Fruit fly (Drosophila melanogaster) whole organism, prepupa: ENCODE data around the gene elg1.

ENCODE experiments used
- CG11294 ChIP-seq: fragments of 200-800 bp; sonication (Bioruptor generic); IDR thresholded peaks from 2 replicates; pipeline ENCODE4 v1.3.6; 2022; ENCODE audit warnings: missing biosample characterization, missing genetic modification characterization
- CG11762 ChIP-seq: fragments of 200-800 bp; sonication (Bioruptor generic); optimal IDR thresholded peaks from 3 replicates; lab custom pipeline; 2016; ENCODE audit warnings: missing biosample characterization, missing genetic modification characterization; ENCODE audit not compliant: insufficient read depth
- CG11902 ChIP-seq: fragments of 200-800 bp; sonication (Bioruptor generic); optimal IDR thresholded peaks from 3 replicates; lab custom pipeline; 2016; ENCODE audit warnings: missing biosample characterization, missing genetic modification characterization
- CG15336 ChIP-seq: fragments of 200-800 bp; sonication (Bioruptor generic); IDR thresholded peaks from 2 replicates; pipeline ENCODE4 v1.3.6; 2022; ENCODE audit warnings: missing biosample characterization, missing genetic modification characterization
- CG1621 ChIP-seq: fragments of 200-800 bp; sonication (Bioruptor generic); optimal IDR thresholded peaks from 3 replicates; lab custom pipeline; 2018; ENCODE audit warnings: missing biosample characterization, mild to moderate bottlenecking, missing genetic modification characterization
- CG16779 ChIP-seq: fragments of 200-800 bp; sonication (Bioruptor generic); optimal IDR thresholded peaks from 3 replicates; lab custom pipeline; 2017; ENCODE audit warnings: missing biosample characterization, mild to moderate bottlenecking, missing genetic modification characterization
- CG31627 ChIP-seq: fragments of 200-800 bp; sonication (Bioruptor generic); optimal IDR thresholded peaks from 3 replicates; lab custom pipeline; 2016; ENCODE audit warnings: missing biosample characterization, missing genetic modification characterization
- CG3919 ChIP-seq: fragments of 200-800 bp; sonication (Bioruptor generic); optimal IDR thresholded peaks from 3 replicates; lab custom pipeline; 2016; ENCODE audit warnings: missing biosample characterization, missing genetic modification characterization
- CG4318 ChIP-seq: fragments of 200-800 bp; sonication (Bioruptor generic); optimal IDR thresholded peaks from 3 replicates; lab custom pipeline; 2017; ENCODE audit warnings: missing biosample characterization, mild to moderate bottlenecking, missing genetic modification characterization
- CG6276 ChIP-seq: fragments of 200-800 bp; sonication (Bioruptor generic); optimal IDR thresholded peaks from 2 replicates; lab custom pipeline; 2017; ENCODE audit warnings: missing biosample characterization, mild to moderate bottlenecking, missing genetic modification characterization
- CG6792 ChIP-seq: fragments of 200-800 bp; sonication (Bioruptor generic); optimal IDR thresholded peaks from 3 replicates; lab custom pipeline; 2016; ENCODE audit warnings: missing biosample characterization, missing genetic modification characterization
- CG6808 ChIP-seq: fragments of 200-800 bp; sonication (Bioruptor generic); optimal IDR thresholded peaks from 3 replicates; lab custom pipeline; 2017; ENCODE audit warnings: missing biosample characterization, missing genetic modification characterization, mild to moderate bottlenecking, moderate library complexity, missing genetic modification reagents
- CG6854 ChIP-seq: fragments of 200-800 bp; sonication (Bioruptor generic); optimal IDR thresholded peaks from 2 replicates; lab custom pipeline; 2017; ENCODE audit warnings: missing biosample characterization, mild to moderate bottlenecking, missing genetic modification characterization
- CG7368 ChIP-seq: fragments of 200-800 bp; sonication (Bioruptor generic); optimal IDR thresholded peaks from 3 replicates; lab custom pipeline; 2016; ENCODE audit warnings: missing biosample characterization, missing genetic modification characterization
- CG8119 ChIP-seq: fragments of 200-800 bp; sonication (Bioruptor generic); IDR thresholded peaks from 3 replicates; pipeline ENCODE4 v1.3.6; 2022; ENCODE audit warnings: missing biosample characterization, missing genetic modification characterization
- CG8319 ChIP-seq: fragments of 200-800 bp; sonication (Bioruptor generic); optimal IDR thresholded peaks from 3 replicates; lab custom pipeline; 2016; ENCODE audit warnings: missing biosample characterization, missing genetic modification characterization
- CG8632 ChIP-seq: fragments of 200-800 bp; sonication (Bioruptor generic); optimal IDR thresholded peaks from 3 replicates; lab custom pipeline; 2016; ENCODE audit warnings: missing biosample characterization, missing genetic modification characterization
- CG9139 ChIP-seq: fragments of 200-800 bp; sonication (Bioruptor generic); optimal IDR thresholded peaks from 3 replicates; lab custom pipeline; 2017; ENCODE audit warnings: missing biosample characterization, mild to moderate bottlenecking, missing genetic modification characterization
- Eip75B ChIP-seq: fragments of 200-800 bp; sonication (Bioruptor generic); optimal IDR thresholded peaks from 3 replicates; lab custom pipeline; 2016; ENCODE audit warnings: missing biosample characterization, missing genetic modification characterization
- Eip78C ChIP-seq: fragments of 200-800 bp; sonication (Bioruptor generic); peaks from one replicate; lab custom pipeline; 2016; ENCODE audit warnings: missing biosample characterization, missing genetic modification characterization
- Eip93F ChIP-seq: fragments of 200-800 bp; sonication (Bioruptor generic); optimal IDR thresholded peaks from 2 replicates; lab custom pipeline; 2016; ENCODE audit warnings: missing biosample characterization, mild to moderate bottlenecking, missing genetic modification characterization
- Ets21C ChIP-seq: fragments of 200-800 bp; sonication (Bioruptor generic); optimal IDR thresholded peaks from 3 replicates; lab custom pipeline; 2016; ENCODE audit warnings: missing biosample characterization, missing genetic modification characterization
- Gug ChIP-seq: fragments of 200-800 bp; sonication (Bioruptor generic); IDR thresholded peaks from 2 replicates; pipeline ENCODE4 v1.3.6; 2022; ENCODE audit warnings: missing biosample characterization, missing genetic modification characterization
- Hr38 ChIP-seq: sonication (Bioruptor generic); optimal IDR thresholded peaks from 2 replicates; lab custom pipeline; 2016; ENCODE audit warnings: missing biosample characterization, missing genetic modification characterization
- Hr39 ChIP-seq: fragments of 200-800 bp; sonication (Bioruptor generic); optimal IDR thresholded peaks from 2 replicates; lab custom pipeline; 2016; ENCODE audit warnings: missing biosample characterization, missing genetic modification characterization
- Hr4 ChIP-seq: fragments of 200-800 bp; sonication (Bioruptor generic); optimal IDR thresholded peaks from 3 replicates; lab custom pipeline; 2016; ENCODE audit warnings: missing biosample characterization, missing genetic modification characterization
- Lpt ChIP-seq: fragments of 200-800 bp; sonication (Bioruptor generic); optimal IDR thresholded peaks from 3 replicates; lab custom pipeline; 2016; ENCODE audit warnings: missing biosample characterization, missing genetic modification characterization
- Met ChIP-seq: fragments of 200-800 bp; sonication (Bioruptor generic); optimal IDR thresholded peaks from 3 replicates; lab custom pipeline; 2016; ENCODE audit warnings: missing biosample characterization, missing genetic modification characterization
- OdsH ChIP-seq: fragments of 200-800 bp; sonication (Bioruptor generic); optimal IDR thresholded peaks from 3 replicates; lab custom pipeline; 2016; ENCODE audit warnings: missing biosample characterization, missing genetic modification characterization
- Smox ChIP-seq: fragments of 200-800 bp; sonication (Bioruptor generic); optimal IDR thresholded peaks from 3 replicates; lab custom pipeline; 2016; ENCODE audit warnings: missing biosample characterization, missing genetic modification characterization
- Sox102F ChIP-seq: fragments of 200-800 bp; sonication (Bioruptor generic); optimal IDR thresholded peaks from 2 replicates; lab custom pipeline; 2016; ENCODE audit warnings: missing biosample characterization, mild to moderate bottlenecking, missing genetic modification characterization
- Sox14 ChIP-seq: fragments of 200-800 bp; sonication (Bioruptor generic); optimal IDR thresholded peaks from 3 replicates; lab custom pipeline; 2016; ENCODE audit warnings: missing biosample characterization, missing genetic modification characterization
- achi ChIP-seq: fragments of 200-800 bp; sonication (Bioruptor generic); optimal IDR thresholded peaks from 3 replicates; lab custom pipeline; 2016; ENCODE audit warnings: missing biosample characterization, missing genetic modification characterization
- acj6 ChIP-seq: fragments of 200-800 bp; sonication (Bioruptor generic); optimal IDR thresholded peaks from 3 replicates; lab custom pipeline; 2016; ENCODE audit warnings: missing biosample characterization, missing genetic modification characterization
- cyc ChIP-seq: fragments of 200-800 bp; sonication (Bioruptor generic); optimal IDR thresholded peaks from 3 replicates; lab custom pipeline; 2016; ENCODE audit warnings: missing biosample characterization, missing genetic modification characterization
- dsx ChIP-seq: fragments of 200-800 bp; optimal IDR thresholded peaks from 3 replicates; lab custom pipeline; 2019; ENCODE audit warnings: missing biosample characterization, mild to moderate bottlenecking, missing genetic modification characterization, moderate library complexity; ENCODE audit not compliant: poor library complexity, severe bottlenecking
- esn ChIP-seq: fragments of 200-800 bp; sonication (Bioruptor generic); optimal IDR thresholded peaks from 2 replicates; lab custom pipeline; 2016; ENCODE audit warnings: missing biosample characterization, mild to moderate bottlenecking, missing genetic modification characterization, moderate library complexity
- fd85E ChIP-seq: fragments of 200-800 bp; sonication (Bioruptor generic); optimal IDR thresholded peaks from 3 replicates; lab custom pipeline; 2016; ENCODE audit warnings: missing biosample characterization, missing genetic modification characterization
- lz ChIP-seq: fragments of 200-800 bp; sonication (Bioruptor generic); optimal IDR thresholded peaks from 3 replicates; lab custom pipeline; 2016; ENCODE audit warnings: missing biosample characterization, missing genetic modification characterization
- net ChIP-seq: fragments of 200-800 bp; sonication (Bioruptor generic); optimal IDR thresholded peaks from 3 replicates; lab custom pipeline; 2016; ENCODE audit warnings: missing biosample characterization, missing genetic modification characterization
- pdm3 ChIP-seq: fragments of 200-800 bp; sonication (Bioruptor generic); optimal IDR thresholded peaks from 3 replicates; lab custom pipeline; 2016; ENCODE audit warnings: missing biosample characterization, missing genetic modification characterization
- spab ChIP-seq: fragments of 200-800 bp; sonication (Bioruptor generic); optimal IDR thresholded peaks from 2 replicates; lab custom pipeline; 2017; ENCODE audit warnings: missing biosample characterization, mild to moderate bottlenecking, missing genetic modification characterization, missing genetic modification reagents
- ss ChIP-seq, 2 experiments: fragments of 200-800 bp; sonication (Bioruptor generic); optimal IDR thresholded peaks; 2 replicates in 1 of 2; 3 replicates in 1 of 2; lab custom pipeline; 2017 to 2018; ENCODE audit warnings: mild to moderate bottlenecking in 2 of 2, missing biosample characterization in 2 of 2, missing genetic modification characterization in 2 of 2, moderate library complexity in 1 of 2
- svp ChIP-seq: fragments of 200-800 bp; sonication (Bioruptor generic); peaks from one replicate; lab custom pipeline; 2016; ENCODE audit warnings: missing biosample characterization, missing genetic modification characterization
- vri ChIP-seq: fragments of 200-800 bp; sonication (Bioruptor generic); optimal IDR thresholded peaks from 3 replicates; lab custom pipeline; 2016; ENCODE audit warnings: missing biosample characterization, mild to moderate bottlenecking, missing genetic modification characterization

Gene elg1

dm6 chr3L:16164150-16165039 lies 32.6 kb downstream of the elg1 start, which contains the start of gene CG5151 (continued):
- TF ChIP-seq Smox (GFP tag; lab: Kevin White, UChicago) (peak; percentile 33), Hr4 (peak; percentile 12), Gug (GFP tag; lab: Robert Waterston, UW) (no peak), CG11294 (0 out of 2 replicates have a peak, but pooled peaks have one; percentile 19), Eip93F (peak; percentile 57), acj6 (GFP tag; lab: Kevin White, UChicago) (no peak), CG11762 (no peak), OdsH (GFP tag; lab: Kevin White, UChicago) (no peak), Sox102F (GFP tag; lab: Kevin White, UChicago) (peak; percentile 70), CG1621 (tag; lab: Kevin White, UChicago) (peak; percentile 40), CG4318 (GFP tag; lab: Kevin White, UChicago) (no peak), Sox14 (GFP tag; lab: Kevin White, UChicago) (peak; percentile 48), CG31627 (no peak), Met (no peak), CG8319 (GFP tag; lab: Kevin White, UChicago) (no peak), dsx (GFP tag; lab: Kevin White, UChicago) (peak; percentile 57), lz (GFP tag; lab: Kevin White, UChicago) (no peak), CG8632 (GFP tag; lab: Kevin White, UChicago) (peak; percentile 20)

- TF ChIP-seq CG6808 (GFP tag; lab: Kevin White, UChicago) (no peak), Eip75B (GFP tag; lab: Kevin White, UChicago) (peak; percentile 41), cyc (GFP tag; lab: Kevin White, UChicago) (peak; percentile 49), CG6276 (no peak), net (GFP tag; lab: Kevin White, UChicago) (peak; percentile 31), Gug (GFP tag; lab: Robert Waterston, UW) (no peak), CG6854 (GFP tag; lab: Kevin White, UChicago) (peak; percentile 70), CG9139 (GFP tag; lab: Kevin White, UChicago) (no peak), pdm3 (GFP tag; lab: Kevin White, UChicago) (peak; percentile 52), CG3919 (GFP tag; lab: Kevin White, UChicago) (peak; percentile 21), OdsH (GFP tag; lab: Kevin White, UChicago) (peak; percentile 57), Eip78C (GFP tag; lab: Kevin White, UChicago) (peak; percentile 86), Smox (GFP tag; lab: Kevin White, UChicago) (peak; percentile 55), vri (peak; percentile 61), CG8119 (no peak), CG6792 (GFP tag; lab: Kevin White, UChicago) (peak; percentile 35), CG11902 (peak; percentile 38), esn (peak; percentile 74), CG7368 (GFP tag; lab: Kevin White, UChicago) (peak; percentile 21), svp (peak; percentile 82), lz (GFP tag; lab: Kevin White, UChicago) (peak; percentile 57), ss (GFP tag; optimal IDR thresholded peaks at IDR 0.05; lab: Kevin White, UChicago) (no peak), CG15336 (GFP tag; lab: Robert Waterston, UW) (no peak), CG11294 (no peak), Hr4 (peak; percentile 20), Lpt (no peak), Met (peak; percentile 70), CG1621 (tag; lab: Kevin White, UChicago) (no peak), spab (GFP tag; lab: Kevin White, UChicago) (no peak), fd85E (no peak), CG11762 (peak; percentile 1), CG16779 (tag; lab: Kevin White, UChicago) (no peak), CG8632 (GFP tag; lab: Kevin White, UChicago) (peak; percentile 12), Ets21C (GFP tag; lab: Kevin White, UChicago) (peak; percentile 63), CG8319 (GFP tag; lab: Kevin White, UChicago) (peak; percentile 20), Hr38 (no peak), Sox14 (GFP tag; lab: Kevin White, UChicago) (peak; percentile 66), achi (GFP tag; lab: Kevin White, UChicago) (peak; percentile 18), Hr39 (GFP tag; lab: Kevin White, UChicago) (peak; percentile 77)
Measured at dm6 chr3L:16165356-16166168, 33.7 kb downstream of the elg1 start.
